Fruit fly (Drosophila melanogaster): Measurements from ENCODE around the gene CG42854.

dm6 chrX:17207865-17208486 lies 38.8 kb downstream of the CG42854 start, which contains the start of gene CG32563:
- TF ChIP-seq CG9139 (GFP tag; optimal IDR thresholded peaks at IDR 0.05) (no peak), Sox14 (GFP tag; optimal IDR thresholded peaks at IDR 0.05) (no peak), fd85E (GFP tag; optimal IDR thresholded peaks at IDR 0.05) (no peak), Ets96B (tag; optimal IDR thresholded peaks at IDR 0.05) (no peak), CG11762 (GFP tag; optimal IDR thresholded peaks at IDR 0.05; ENCODE audit: insufficient read depth) (no peak), Ets21C (GFP tag; optimal IDR thresholded peaks at IDR 0.05) (no peak), pdm3 (GFP tag; optimal IDR thresholded peaks at IDR 0.05) (no peak), CG4318 (GFP tag; optimal IDR thresholded peaks at IDR 0.05) (no peak), svp (GFP tag) (no peak), fd59A (GFP tag; optimal IDR thresholded peaks at IDR 0.05) (no peak), Sox102F (GFP tag; optimal IDR thresholded peaks at IDR 0.05) (no peak), CG6163 (GFP tag; IDR thresholded peaks at IDR 0.05) (no peak), OdsH (GFP tag; optimal IDR thresholded peaks at IDR 0.05) (no peak), CG1621 (tag; optimal IDR thresholded peaks at IDR 0.05) (no peak)
